Fruit fly (Drosophila melanogaster): Measurements from ENCODE around the gene CG14298.

The CG14298 gene

DNA sequence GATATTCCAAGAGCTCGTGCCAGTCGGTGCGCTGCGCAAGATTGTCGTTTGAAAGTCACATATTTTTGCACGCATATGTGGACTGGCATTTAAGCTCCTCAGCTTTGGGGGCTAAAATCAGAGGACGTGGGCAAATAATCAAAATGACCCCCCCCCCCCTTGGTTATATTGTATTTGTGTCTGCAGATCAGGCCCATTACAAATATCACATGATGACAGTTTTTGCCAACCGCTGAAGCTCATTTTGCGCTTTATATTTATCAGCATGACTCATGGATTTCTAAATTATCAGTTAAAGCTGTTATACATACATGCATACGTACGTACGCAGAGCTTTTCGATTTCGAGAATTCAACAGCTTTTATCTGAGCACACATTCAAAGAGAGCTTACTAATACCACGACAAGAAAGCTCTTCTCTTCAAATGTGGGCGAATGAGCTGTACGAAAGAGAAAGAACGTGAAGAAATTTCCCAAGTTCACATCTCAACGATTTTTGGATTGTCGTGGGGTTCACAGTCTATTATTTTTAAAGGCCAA, 41.5 kb downstream of the CG14298 start (continued):
- TF ChIP-seq CG11247 (GFP tag; IDR thresholded peaks at IDR 0.05) (no peak), Antp (GFP tag; optimal IDR thresholded peaks at IDR 0.05) (no peak), CG10462 (GFP tag; optimal IDR thresholded peaks at IDR 0.05) (no peak), CG9215 (GFP tag; IDR thresholded peaks at IDR 0.05) (no peak), bsh (GFP tag; optimal IDR thresholded peaks at IDR 0.05) (no peak), Mad (GFP tag; optimal IDR thresholded peaks at IDR 0.05) (no peak), org-1 (GFP tag; optimal IDR thresholded peaks at IDR 0.05) (no peak), zfh1 (GFP tag; IDR thresholded peaks at IDR 0.05) (no peak), CG4617 (GFP tag; optimal IDR thresholded peaks at IDR 0.05; ENCODE audit: borderline replicate concordance) (no peak), btn (GFP tag; optimal IDR thresholded peaks at IDR 0.05) (no peak), CG8089 (GFP tag; optimal IDR thresholded peaks at IDR 0.05) (no peak), CG1603 (tag; optimal IDR thresholded peaks at IDR 0.05) (no peak), CG17186 (GFP tag; optimal IDR thresholded peaks at IDR 0.05) (no peak), pfk (GFP tag; optimal IDR thresholded peaks at IDR 0.05) (no peak), pnt (GFP tag; optimal IDR thresholded peaks at IDR 0.05) (no peak), CG16863 (GFP tag; optimal IDR thresholded peaks at IDR 0.05) (no peak), Ssrp (tag; optimal IDR thresholded peaks at IDR 0.05) (no peak), cas (GFP tag; IDR thresholded peaks at IDR 0.05) (no peak), en (GFP tag; optimal IDR thresholded peaks at IDR 0.05) (no peak), run (tag; optimal IDR thresholded peaks at IDR 0.05) (no peak), z (GFP tag; IDR thresholded peaks at IDR 0.05) (no peak), Hr3 (GFP tag; optimal IDR thresholded peaks at IDR 0.05) (no peak), CG3163 (GFP tag; optimal IDR thresholded peaks at IDR 0.05) (peak; percentile 75), CG16813 (GFP tag; IDR thresholded peaks at IDR 0.05; ENCODE audit: partially characterized antibody) (no peak), crp (GFP tag; optimal IDR thresholded peaks at IDR 0.05) (no peak), tx (GFP tag; optimal IDR thresholded peaks at IDR 0.05) (no peak), CG10543 (GFP tag; optimal IDR thresholded peaks at IDR 0.05) (peak; percentile 86), Lpt (GFP tag; optimal IDR thresholded peaks at IDR 0.05) (no peak), tio (GFP tag; optimal IDR thresholded peaks at IDR 0.05) (no peak), Sry-β (GFP tag; optimal IDR thresholded peaks at IDR 0.05) (no peak), aop (GFP tag; IDR thresholded peaks at IDR 0.05) (no peak), Hsf (GFP tag; optimal IDR thresholded peaks at IDR 0.05) (no peak), CG5180 (GFP tag; optimal IDR thresholded peaks at IDR 0.05) (no peak), caup (GFP tag; optimal IDR thresholded peaks at IDR 0.05; ENCODE audit: severe bottlenecking) (peak; percentile 45), CG13296 (GFP tag; optimal IDR thresholded peaks at IDR 0.05) (peak; percentile 25), gfzf (GFP tag; optimal IDR thresholded peaks at IDR 0.05) (no peak), Lim3 (GFP tag; IDR thresholded peaks at IDR 0.05) (no peak), CG30403 (GFP tag; optimal IDR thresholded peaks at IDR 0.05) (no peak), mirr (GFP tag; optimal IDR thresholded peaks at IDR 0.05) (peak; percentile 82), h (optimal IDR thresholded peaks at IDR 0.05) (no peak), ash1 (GFP tag; optimal IDR thresholded peaks at IDR 0.05) (no peak), sug (tag; optimal IDR thresholded peaks at IDR 0.05) (peak; percentile 93), Gsc (GFP tag; IDR thresholded peaks at IDR 0.05) (no peak), HmgD (GFP tag; optimal IDR thresholded peaks at IDR 0.05) (no peak), CG4730 (GFP tag; IDR thresholded peaks at IDR 0.05) (no peak), CG17385 (GFP tag; optimal IDR thresholded peaks at IDR 0.05) (no peak), Usf (GFP tag; optimal IDR thresholded peaks at IDR 0.05) (no peak), Meics (GFP tag; optimal IDR thresholded peaks at IDR 0.05) (peak; percentile 17), D19B (GFP tag; optimal IDR thresholded peaks at IDR 0.05) (no peak), eve (GFP tag; optimal IDR thresholded peaks at IDR 0.05) (peak in 1 of 2 experiments; percentile 73), CG10565 (GFP tag; optimal IDR thresholded peaks at IDR 0.05) (no peak), oc (tag; optimal IDR thresholded peaks at IDR 0.05) (no peak)
